Worm (Caenorhabditis elegans) whole organism, mixed stage, embryonic: ENCODE data around the gene twk-45.

Experiments
- blmp-1 ChIP-seq: fragments of 150-350 bp; optimal IDR thresholded peaks from 2 replicates; lab custom pipeline; 2014; ENCODE audit warnings: missing biosample characterization, missing genetic modification characterization
- hlh-1 ChIP-seq: fragments of 150-350 bp; optimal IDR thresholded peaks from 2 replicates; lab custom pipeline; 2014; ENCODE audit warnings: missing biosample characterization, missing genetic modification reagents, missing genetic modification characterization
- lin-13 ChIP-seq: fragments of 150-350 bp; optimal IDR thresholded peaks from 2 replicates; lab custom pipeline; 2014; ENCODE audit warnings: missing biosample characterization, missing genetic modification characterization
- lsy-2 ChIP-seq: fragments of 150-350 bp; optimal IDR thresholded peaks from 2 replicates; lab custom pipeline; 2014; ENCODE audit warnings: missing biosample characterization, missing genetic modification characterization
- nhr-76 ChIP-seq: sonication (generic microtip); optimal IDR thresholded peaks from 2 replicates; lab custom pipeline; 2017; ENCODE audit warnings: missing biosample characterization, missing genetic modification characterization
- snpc-4 ChIP-seq: fragments of 150-350 bp; optimal IDR thresholded peaks from 2 replicates; lab custom pipeline; 2014; ENCODE audit warnings: missing biosample characterization, missing genetic modification characterization
- unc-39 ChIP-seq: fragments of 150-350 bp; optimal IDR thresholded peaks from 2 replicates; lab custom pipeline; 2014; ENCODE audit warnings: missing biosample characterization, missing genetic modification characterization

- no peak for TF ChIP-seq blmp-1 (tag; lab: Kevin White, UChicago)
- no peak for TF ChIP-seq unc-39 (tag; lab: Kevin White, UChicago)
- TF ChIP-seq lin-13 (tag; lab: Kevin White, UChicago): no peak
- no peak for TF ChIP-seq snpc-4 (tag; lab: Kevin White, UChicago)
- TF ChIP-seq lsy-2 (tag; lab: Kevin White, UChicago): no peak
- no peak for TF ChIP-seq nhr-76 (tag; lab: Kevin White, UChicago)
- TF ChIP-seq hlh-1 (tag; lab: Kevin White, UChicago): no peak
Measured at ce11 chrIII:2769078-2769477, 32.6 kb downstream of the twk-45 start.
